Worm (Caenorhabditis elegans) whole organism, L2 larva: ENCODE data around the gene tag-266.
A peak's percentile ranks its signal among the peaks of the same experiment; 100 is the strongest.

Experiments used
- C34F6.9 ChIP-seq: fragments of 150-350 bp; optimal IDR thresholded peaks from 2 replicates; lab custom pipeline; 2014; ENCODE audit warnings: missing biosample characterization, missing genetic modification characterization
- F13H6.1 ChIP-seq: sonication (generic microtip); optimal IDR thresholded peaks from 2 replicates; lab custom pipeline; 2016; ENCODE audit warnings: missing genetic modification characterization, missing compliant biosample characterization
- R02D3.7 ChIP-seq: fragments of 150-350 bp; optimal IDR thresholded peaks from 2 replicates; lab custom pipeline; 2014; ENCODE audit warnings: missing biosample characterization, missing genetic modification characterization
- Y55F3AM.14 ChIP-seq: fragments of 200-800 bp; sonication (Bioruptor generic); optimal IDR thresholded peaks from 2 replicates; lab custom pipeline; 2018; ENCODE audit warnings: mild to moderate bottlenecking, missing genetic modification characterization, missing compliant biosample characterization
- ZK546.5 ChIP-seq: sonication (generic microtip); optimal IDR thresholded peaks from 2 replicates; lab custom pipeline; 2017; ENCODE audit warnings: missing biosample characterization, missing genetic modification characterization
- alr-1 ChIP-seq: fragments of 150-350 bp; optimal IDR thresholded peaks from 2 replicates; lab custom pipeline; 2014; ENCODE audit warnings: missing biosample characterization, missing genetic modification characterization
- aly-2 ChIP-seq: fragments of 150-350 bp; optimal IDR thresholded peaks from 2 replicates; lab custom pipeline; 2014; ENCODE audit warnings: missing biosample characterization, missing genetic modification characterization
- blmp-1 ChIP-seq: sonication (generic microtip); optimal IDR thresholded peaks from 2 replicates; lab custom pipeline; 2017; ENCODE audit warnings: missing genetic modification characterization, mild to moderate bottlenecking, missing compliant biosample characterization, antibody characterized with exemption, moderate library complexity; ENCODE audit not compliant: insufficient read depth
- ceh-16 ChIP-seq: fragments of 150-350 bp; optimal IDR thresholded peaks from 2 replicates; lab custom pipeline; 2014; ENCODE audit warnings: missing biosample characterization, missing genetic modification characterization
- ceh-82 ChIP-seq: fragments of 150-350 bp; optimal IDR thresholded peaks from 2 replicates; lab custom pipeline; 2014; ENCODE audit warnings: missing biosample characterization, missing genetic modification characterization
- crh-2 ChIP-seq: sonication (generic microtip); optimal IDR thresholded peaks from 2 replicates; lab custom pipeline; 2017; ENCODE audit warnings: missing biosample characterization, missing genetic modification characterization
- egl-27 ChIP-seq: sonication (generic microtip); optimal IDR thresholded peaks from 3 replicates; lab custom pipeline; 2017; ENCODE audit warnings: missing biosample characterization, missing genetic modification reagents, missing genetic modification characterization
- elt-1 ChIP-seq: fragments of 150-350 bp; optimal IDR thresholded peaks from 2 replicates; lab custom pipeline; 2014; ENCODE audit warnings: missing biosample characterization, missing genetic modification characterization
- elt-3 ChIP-seq: sonication (generic microtip); optimal IDR thresholded peaks from 2 replicates; lab custom pipeline; 2017; ENCODE audit warnings: missing biosample characterization, missing genetic modification characterization
- fos-1 ChIP-seq: fragments of 150-350 bp; optimal IDR thresholded peaks from 2 replicates; lab custom pipeline; 2014; ENCODE audit warnings: missing biosample characterization, missing genetic modification characterization
- gmeb-1 ChIP-seq: fragments of 150-350 bp; optimal IDR thresholded peaks from 2 replicates; lab custom pipeline; 2014; ENCODE audit warnings: missing biosample characterization, missing genetic modification characterization
- lin-11 ChIP-seq: fragments of 150-350 bp; sonication (generic microtip); optimal IDR thresholded peaks from 2 replicates; lab custom pipeline; 2014; ENCODE audit warnings: missing biosample characterization, missing genetic modification characterization, inconsistent platforms, mixed read lengths
- lin-13 ChIP-seq: fragments of 150-350 bp; optimal IDR thresholded peaks from 2 replicates; lab custom pipeline; 2014; ENCODE audit warnings: missing biosample characterization, missing genetic modification reagents, missing genetic modification characterization
- lin-39 ChIP-seq: fragments of 150-350 bp; optimal IDR thresholded peaks from 2 replicates; lab custom pipeline; 2014; ENCODE audit warnings: missing biosample characterization, missing genetic modification reagents, missing genetic modification characterization
- lsy-2 ChIP-seq, 2 experiments: fragments of 150-350 bp in 1 of 2; sonication (generic microtip) in 1 of 2; optimal IDR thresholded peaks; 2 replicates each; lab custom pipeline; 2014 to 2017; ENCODE audit warnings: missing biosample characterization in 2 of 2, missing genetic modification characterization in 2 of 2
- mdl-1 ChIP-seq, 2 experiments: fragments of 150-350 bp in 1 of 2; sonication (generic microtip) in 1 of 2; optimal IDR thresholded peaks; 2 replicates each; lab custom pipeline; 2017; ENCODE audit warnings: missing biosample characterization in 2 of 2, missing genetic modification characterization in 2 of 2
- nhr-11 ChIP-seq: fragments of 150-350 bp; optimal IDR thresholded peaks from 2 replicates; lab custom pipeline; 2014; ENCODE audit warnings: missing biosample characterization, missing genetic modification characterization
- nhr-12 ChIP-seq: fragments of 150-350 bp; optimal IDR thresholded peaks from 2 replicates; lab custom pipeline; 2014; ENCODE audit warnings: missing biosample characterization, missing genetic modification characterization
- nhr-129 ChIP-seq: fragments of 150-350 bp; optimal IDR thresholded peaks from 2 replicates; lab custom pipeline; 2014; ENCODE audit warnings: missing biosample characterization, missing genetic modification characterization
- nhr-21 ChIP-seq: fragments of 150-350 bp; optimal IDR thresholded peaks from 2 replicates; lab custom pipeline; 2014; ENCODE audit warnings: missing biosample characterization, missing genetic modification characterization
- nhr-23 ChIP-seq: fragments of 150-350 bp; optimal IDR thresholded peaks from 2 replicates; lab custom pipeline; 2014; ENCODE audit warnings: missing biosample characterization, missing genetic modification reagents, missing genetic modification characterization
- nhr-237 ChIP-seq: fragments of 150-350 bp; optimal IDR thresholded peaks from 2 replicates; lab custom pipeline; 2014; ENCODE audit warnings: missing biosample characterization, missing genetic modification characterization
- nhr-25 ChIP-seq: fragments of 150-350 bp; sonication (generic microtip); optimal IDR thresholded peaks from 3 replicates; lab custom pipeline; 2014; ENCODE audit warnings: missing biosample characterization, missing genetic modification characterization
- nhr-6 ChIP-seq: fragments of 150-350 bp; optimal IDR thresholded peaks from 2 replicates; lab custom pipeline; 2014; ENCODE audit warnings: missing biosample characterization, missing genetic modification characterization
- peb-1 ChIP-seq: fragments of 150-350 bp; optimal IDR thresholded peaks from 2 replicates; lab custom pipeline; 2014; ENCODE audit warnings: missing biosample characterization, missing genetic modification characterization
- skn-1 ChIP-seq: sonication (generic microtip); optimal IDR thresholded peaks from 2 replicates; lab custom pipeline; 2017; ENCODE audit warnings: missing biosample characterization, missing genetic modification characterization
- sma-3 ChIP-seq: sonication (generic microtip); optimal IDR thresholded peaks from 2 replicates; lab custom pipeline; 2016; ENCODE audit warnings: missing genetic modification reagents, missing genetic modification characterization, missing compliant biosample characterization
- sma-9 ChIP-seq, 2 experiments: fragments of 150-350 bp in 1 of 2; sonication (generic microtip) in 1 of 2; optimal IDR thresholded peaks; 2 replicates each; lab custom pipeline; 2014 to 2016; ENCODE audit warnings: missing genetic modification characterization in 2 of 2, mild to moderate bottlenecking in 1 of 2, missing biosample characterization in 1 of 2, missing compliant biosample characterization in 1 of 2, missing genetic modification reagents in 1 of 2, moderate library complexity in 1 of 2
- unc-39 ChIP-seq: fragments of 150-350 bp; optimal IDR thresholded peaks from 2 replicates; lab custom pipeline; 2014; ENCODE audit warnings: missing biosample characterization, missing genetic modification characterization
- unc-55 ChIP-seq: fragments of 150-350 bp; sonication (generic microtip); optimal IDR thresholded peaks from 3 replicates; lab custom pipeline; 2014; ENCODE audit warnings: missing biosample characterization, missing genetic modification reagents, missing genetic modification characterization
- unc-62 ChIP-seq: fragments of 150-350 bp; optimal IDR thresholded peaks from 2 replicates; lab custom pipeline; 2014; ENCODE audit warnings: missing biosample characterization, missing genetic modification reagents, missing genetic modification characterization
- zag-1 ChIP-seq: fragments of 150-350 bp; optimal IDR thresholded peaks from 2 replicates; lab custom pipeline; 2014; ENCODE audit warnings: missing biosample characterization, missing genetic modification characterization
- ztf-11 ChIP-seq: sonication (generic microtip); optimal IDR thresholded peaks from 2 replicates; lab custom pipeline; 2017; ENCODE audit warnings: missing biosample characterization, missing genetic modification characterization

Gene tag-266

DNA sequence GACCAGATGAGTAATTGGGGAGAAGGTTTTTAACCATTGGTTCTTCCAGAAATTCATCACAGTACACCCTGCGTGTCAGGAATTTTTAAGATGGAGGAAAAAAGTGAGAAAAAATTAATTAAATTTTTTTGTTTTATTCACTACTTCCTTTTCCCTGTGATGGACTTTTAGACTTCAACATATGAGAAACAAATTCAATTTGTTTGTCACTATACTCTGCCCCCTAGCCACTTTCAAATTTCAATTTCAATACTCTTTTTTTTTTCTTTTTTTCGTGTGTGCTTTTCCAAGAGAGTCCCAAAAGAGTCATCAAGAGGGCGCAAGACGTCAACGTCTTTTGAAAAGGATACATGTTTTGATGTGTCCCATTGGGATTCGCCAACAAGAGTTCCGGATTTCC lies 27.3 kb downstream of the tag-266 start:
- TF ChIP-seq F13H6.1 (no peak), nhr-21 (tag; lab: Kevin White, UChicago) (no peak), lsy-2 (tag; optimal IDR thresholded peaks at IDR 0.05; lab: Kevin White, UChicago) (no peak), crh-2 (tag; lab: Kevin White, UChicago) (peak; percentile 4)

DNA sequence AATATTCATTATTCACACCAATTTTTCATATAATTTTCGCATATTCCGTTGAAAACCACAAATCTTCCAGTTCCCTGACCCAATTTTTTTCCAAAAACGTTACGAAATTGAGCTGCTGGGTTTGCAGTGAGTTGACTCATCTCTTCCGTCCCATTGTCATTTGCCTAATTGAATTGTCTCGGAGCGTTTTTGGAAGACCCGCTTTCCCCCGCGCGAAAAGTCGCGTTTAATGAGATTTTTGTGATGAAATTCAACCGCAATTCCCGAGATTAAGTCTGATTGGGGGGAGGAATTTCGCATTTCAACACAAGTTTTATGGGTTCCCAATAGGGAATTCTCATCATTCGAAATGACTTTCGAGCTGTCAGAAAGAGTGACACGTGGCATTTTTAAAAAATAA lies 28.1 kb downstream of the tag-266 start:
- TF ChIP-seq unc-55 (GFP tag; lab: Kevin White, UChicago) (peak; percentile 6), egl-27 (tag; lab: Kevin White, UChicago) (no peak)

DNA sequence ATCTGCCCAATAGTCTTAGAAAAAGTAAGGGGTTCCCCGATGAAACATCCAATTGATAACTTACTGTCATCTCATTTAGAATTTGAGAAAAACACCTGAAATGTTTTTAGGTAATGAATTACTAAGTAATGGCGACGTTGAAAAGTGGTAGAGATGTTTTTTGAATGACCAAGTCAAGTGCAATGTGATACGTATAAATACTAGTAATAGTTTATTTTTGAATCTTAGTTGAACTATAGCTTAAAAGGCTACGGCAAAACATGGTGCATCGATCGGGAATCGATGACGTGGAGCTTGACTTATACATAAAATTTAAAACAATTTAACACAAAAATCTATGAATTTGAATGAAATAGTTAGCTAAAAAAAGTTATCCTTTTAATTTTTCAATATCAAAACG lies 30.5 kb downstream of the tag-266 start, which contains the start of gene best-17:
TSS of gene best-17 (minus strand) at position 101 of the 400 bp plus-strand sequence.
- TF ChIP-seq lin-11 (tag; lab: Kevin White, UChicago) (no peak), ZK546.5 (no peak), unc-39 (tag; lab: Kevin White, UChicago) (no peak), crh-2 (tag; lab: Kevin White, UChicago) (no peak), nhr-237 (tag; lab: Kevin White, UChicago) (no peak), elt-3 (no peak), fos-1 (tag; lab: Kevin White, UChicago) (no peak), R02D3.7 (tag; lab: Kevin White, UChicago) (no peak), elt-1 (tag; lab: Kevin White, UChicago) (no peak), lin-13 (GFP tag; lab: Kevin White, UChicago) (no peak), nhr-23 (tag; lab: Kevin White, UChicago) (no peak), nhr-11 (tag; lab: Kevin White, UChicago) (no peak), gmeb-1 (tag; lab: Kevin White, UChicago) (no peak), nhr-12 (tag; lab: Kevin White, UChicago) (no peak), F13H6.1 (no peak), C34F6.9 (no peak), alr-1 (no peak), nhr-25 (tag; lab: Kevin White, UChicago) (no peak), sma-3 (GFP tag; lab: Kevin White, UChicago) (no peak)

DNA sequence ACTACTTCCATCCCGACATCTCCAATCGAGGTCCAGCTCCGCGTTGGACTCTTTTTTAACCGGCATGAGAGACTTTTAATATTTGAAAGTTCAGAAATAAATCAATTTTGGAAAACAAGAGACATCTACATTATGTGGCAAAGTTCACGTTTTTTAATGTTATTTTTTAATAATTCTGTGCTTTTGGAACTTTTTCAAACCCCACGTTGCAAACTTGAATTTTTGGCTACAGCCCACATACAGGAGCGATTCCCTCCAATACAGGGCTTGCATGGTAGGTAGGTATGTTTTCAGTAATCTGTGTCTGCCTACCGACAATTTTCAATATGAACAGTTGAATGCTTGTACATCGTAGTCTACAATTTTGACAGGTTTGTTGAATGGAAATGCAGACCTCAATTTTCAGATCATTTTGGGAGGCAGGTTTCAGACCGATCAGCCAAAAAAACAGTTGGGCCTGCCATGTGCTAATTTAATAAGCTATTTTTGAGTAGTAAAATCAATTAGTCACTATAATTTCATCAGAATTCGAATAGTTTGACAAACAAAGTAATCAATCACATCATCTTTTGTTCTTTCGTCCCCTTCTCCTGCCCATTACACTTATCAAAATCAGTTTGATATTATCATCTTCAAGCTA lies 34.5 kb downstream of the tag-266 start, which contains the start of the genes Y55B1AR.4 and ttr-7:
TSS of gene Y55B1AR.4 (minus strand) at position 101 of the 640 bp plus-strand sequence.
TSS of gene ttr-7 (plus strand) at position 590 of the 640 bp plus-strand sequence.
- TF ChIP-seq skn-1 (tag; lab: Kevin White, UChicago) (no peak), lsy-2 (tag; optimal IDR thresholded peaks at IDR 0.05; lab: Kevin White, UChicago) (no peak), nhr-12 (tag; lab: Kevin White, UChicago) (no peak), blmp-1 (tag; lab: Kevin White, UChicago) (no peak), unc-55 (GFP tag; lab: Kevin White, UChicago) (no peak), nhr-21 (tag; lab: Kevin White, UChicago) (no peak), lin-39 (tag; lab: Kevin White, UChicago) (no peak), fos-1 (tag; lab: Kevin White, UChicago) (no peak), F13H6.1 (no peak), nhr-11 (tag; lab: Kevin White, UChicago) (no peak), ceh-82 (tag; lab: Kevin White, UChicago) (no peak), zag-1 (no peak), ceh-16 (no peak), mdl-1 (tag; optimal IDR thresholded peaks at IDR 0.05; lab: Kevin White, UChicago) (no peak), ztf-11 (tag; lab: Kevin White, UChicago) (no peak), nhr-6 (tag; lab: Kevin White, UChicago) (no peak), alr-1 (no peak)

DNA sequence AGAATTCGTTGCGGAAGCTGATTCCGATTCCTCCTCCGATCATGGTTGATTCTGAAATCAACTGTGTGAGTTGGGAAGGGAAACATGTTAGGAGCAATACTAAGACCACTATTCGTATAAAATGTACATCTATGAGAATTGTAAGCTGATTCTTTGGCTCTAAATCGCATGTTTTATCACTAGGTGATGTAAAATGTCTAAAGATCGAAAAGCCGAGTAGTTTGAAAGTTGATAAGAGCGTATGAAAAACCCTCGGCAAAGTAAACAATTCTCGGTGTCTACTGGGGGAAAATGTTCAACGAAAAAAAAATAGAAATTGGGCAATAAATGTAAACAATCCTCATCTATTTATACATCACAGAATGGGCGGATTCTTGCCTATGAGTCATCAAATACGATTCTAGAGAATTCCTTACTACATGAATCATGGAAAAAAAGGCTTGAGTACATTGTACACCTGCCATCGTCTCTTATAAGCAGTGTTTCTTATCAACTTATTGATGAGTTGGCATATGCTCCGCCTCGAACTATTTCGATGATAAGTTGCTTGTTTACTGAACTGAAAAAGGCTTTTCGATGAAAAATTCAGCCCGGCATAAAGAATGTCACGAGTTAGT lies 39.6 kb downstream of the tag-266 start, which contains the start of gene lec-6:
TSS of gene lec-6 (minus strand) at position 51 of the 617 bp plus-strand sequence.
- no peak for TF ChIP-seq peb-1
- no peak for TF ChIP-seq lin-39 (tag; lab: Kevin White, UChicago)
- no peak for TF ChIP-seq ZK546.5
- no peak for TF ChIP-seq alr-1
- no peak for TF ChIP-seq aly-2
- TF ChIP-seq lin-11 (tag; lab: Kevin White, UChicago), result no peak
- no peak for TF ChIP-seq ceh-82 (tag; lab: Kevin White, UChicago)
- TF ChIP-seq nhr-12 (tag; lab: Kevin White, UChicago), result no peak
- no peak for TF ChIP-seq nhr-6 (tag; lab: Kevin White, UChicago)
- peak; percentile 48 for TF ChIP-seq gmeb-1 (tag; lab: Kevin White, UChicago)
- TF ChIP-seq crh-2 (tag; lab: Kevin White, UChicago), result peak; percentile 91
- no peak for TF ChIP-seq unc-62 (GFP tag; lab: Kevin White, UChicago)
- TF ChIP-seq lsy-2 (tag; optimal IDR thresholded peaks at IDR 0.05; lab: Kevin White, UChicago), result peak in 1 of 2 experiments; percentile 20
- TF ChIP-seq sma-9 (GFP tag; optimal IDR thresholded peaks at IDR 0.05; lab: Kevin White, UChicago), result peak; percentile 63
- TF ChIP-seq sma-9 (tag; optimal IDR thresholded peaks at IDR 0.05; lab: Kevin White, UChicago), result no peak
- no peak for TF ChIP-seq nhr-21 (tag; lab: Kevin White, UChicago)
- TF ChIP-seq nhr-129 (tag; lab: Kevin White, UChicago), result peak; percentile 50
- no peak for TF ChIP-seq egl-27 (tag; lab: Kevin White, UChicago)
- no peak for TF ChIP-seq skn-1 (tag; lab: Kevin White, UChicago)
- TF ChIP-seq unc-55 (GFP tag; lab: Kevin White, UChicago), result no peak
- TF ChIP-seq F13H6.1, result peak; percentile 52
- peak; percentile 98 for TF ChIP-seq fos-1 (tag; lab: Kevin White, UChicago)
- no peak for TF ChIP-seq Y55F3AM.14 (GFP tag; lab: Kevin White, UChicago)
- no peak for TF ChIP-seq nhr-25 (tag; lab: Kevin White, UChicago)
- peak; percentile 24 for TF ChIP-seq sma-3 (GFP tag; lab: Kevin White, UChicago)
